Worm (Caenorhabditis elegans) whole organism, L3 larva: Measurements from ENCODE around the gene ZK666.4.

ENCODE experiments used
- ceh-9 ChIP-seq: sonication (generic microtip); optimal IDR thresholded peaks from 2 replicates; lab custom pipeline; 2018; ENCODE audit warnings: missing biosample characterization, missing genetic modification characterization
- unc-39 ChIP-seq: sonication (generic microtip); optimal IDR thresholded peaks from 4 replicates; lab custom pipeline; 2017; ENCODE audit warnings: missing biosample characterization, missing genetic modification characterization
- unc-62 ChIP-seq: fragments of 150-350 bp; sonication (generic microtip); optimal IDR thresholded peaks from 4 replicates; lab custom pipeline; 2014; ENCODE audit warnings: missing biosample characterization, missing genetic modification reagents, missing genetic modification characterization
- ztf-4 ChIP-seq: fragments of 150-350 bp; optimal IDR thresholded peaks from 2 replicates; lab custom pipeline; 2014; ENCODE audit warnings: missing biosample characterization, missing genetic modification characterization

DNA sequence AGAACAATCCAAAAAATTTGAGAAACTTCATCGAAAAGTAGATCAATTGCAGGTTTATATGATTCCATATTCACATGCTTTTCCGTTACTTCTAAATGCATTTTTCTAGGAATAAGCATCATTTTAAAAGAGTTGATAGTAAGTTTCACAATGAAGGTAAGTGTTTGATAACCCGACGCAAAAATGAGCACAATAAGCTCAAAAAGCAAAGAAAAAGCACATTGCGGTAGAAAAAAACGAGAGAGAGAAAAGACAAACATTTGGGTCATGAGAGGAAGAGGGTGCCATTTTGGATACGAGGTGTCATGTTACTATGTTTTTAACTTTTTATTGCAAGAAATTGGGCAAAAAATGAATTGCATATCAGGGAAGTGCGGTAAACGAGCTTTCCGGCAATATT, 47.3 kb downstream of the ZK666.4 start, which contains the start of gene F59B10.6:
- TF ChIP-seq ceh-9 (tag; lab: Kevin White, UChicago) (no peak), unc-62 (no peak), unc-39 (no peak), ztf-4 (tag; lab: Kevin White, UChicago) (no peak)
